Fruit fly (Drosophila melanogaster): ENCODE data around the gene modSP.

The modSP gene

dm6 chr3R:16704226-16704625, 48.8 kb upstream of the modSP start (continued):
- TF ChIP-seq ase (GFP tag; IDR thresholded peaks at IDR 0.05) (peak; percentile 54; the same call in 1 of the 3 replicates), fd102C (GFP tag; optimal IDR thresholded peaks at IDR 0.05) (no peak), Ssrp (tag; optimal IDR thresholded peaks at IDR 0.05) (peak; percentile 4), CG17568 (GFP tag; optimal IDR thresholded peaks at IDR 0.05) (no peak), Dp (GFP tag; optimal IDR thresholded peaks at IDR 0.05) (no peak), h (optimal IDR thresholded peaks at IDR 0.05) (no peak), CG11723 (GFP tag; optimal IDR thresholded peaks at IDR 0.05) (no peak), Taf1 (GFP tag; IDR thresholded peaks at IDR 0.05) (0 out of 2 replicates have a peak, but pooled peaks have one; percentile 11), CG4424 (GFP tag; optimal IDR thresholded peaks at IDR 0.05) (peak; percentile 19), wdn (GFP tag; IDR thresholded peaks at IDR 0.05) (no peak), ssp (GFP tag; IDR thresholded peaks at IDR 0.05) (0 out of 2 replicates have a peak, but pooled peaks have one; percentile 24), MBD-R2 (GFP tag; IDR thresholded peaks at IDR 0.05) (no peak; the same call in 1 of the 2 replicates), Dip3 (GFP tag; optimal IDR thresholded peaks at IDR 0.05) (peak; percentile 55), inv (GFP tag; IDR thresholded peaks at IDR 0.05; ENCODE audit: partially characterized antibody) (no peak), CG1024 (GFP tag; IDR thresholded peaks at IDR 0.05) (0 out of 2 replicates have a peak, but pooled peaks have one; percentile 19), NC2α (GFP tag; optimal IDR thresholded peaks at IDR 0.05) (no peak), sens-2 (GFP tag; IDR thresholded peaks at IDR 0.05) (no peak), fd3F (GFP tag; optimal IDR thresholded peaks at IDR 0.05) (peak; percentile 28), CG10959 (GFP tag; IDR thresholded peaks at IDR 0.05) (no peak), maf-S (GFP tag; optimal IDR thresholded peaks at IDR 0.05) (no peak), CG7372 (GFP tag; IDR thresholded peaks at IDR 0.05) (no peak), CG9797 (GFP tag; optimal IDR thresholded peaks at IDR 0.05) (no peak), PHDP (tag; optimal IDR thresholded peaks at IDR 0.05) (peak; percentile 4), CG31365 (tag; optimal IDR thresholded peaks at IDR 0.05) (no peak), sc (optimal IDR thresholded peaks at IDR 0.05) (no peak), sc (GFP tag; optimal IDR thresholded peaks at IDR 0.05) (no peak), tx (GFP tag; optimal IDR thresholded peaks at IDR 0.05) (peak; percentile 8), Dref (GFP tag; IDR thresholded peaks at IDR 0.05) (no peak), dmrt99B (tag; optimal IDR thresholded peaks at IDR 0.05) (peak; percentile 47), CG6791 (GFP tag; IDR thresholded peaks at IDR 0.05; ENCODE audit: partially characterized antibody) (no peak), stc (GFP tag; IDR thresholded peaks at IDR 0.05) (peak; percentile 40; the same call in 1 of the 2 replicates), nmo (GFP tag; optimal IDR thresholded peaks at IDR 0.05) (peak; percentile 27), hbn (GFP tag; IDR thresholded peaks at IDR 0.05; ENCODE audit: partially characterized antibody) (no peak), CG4707 (GFP tag; optimal IDR thresholded peaks at IDR 0.05) (no peak), CG15514 (GFP tag; optimal IDR thresholded peaks at IDR 0.05) (no peak), CG6175 (GFP tag; IDR thresholded peaks at IDR 0.05) (no peak), CG5180 (GFP tag; optimal IDR thresholded peaks at IDR 0.05) (no peak), ro (GFP tag; IDR thresholded peaks at IDR 0.05) (no peak), ac (GFP tag; optimal IDR thresholded peaks at IDR 0.05) (no peak), CG9609 (GFP tag; optimal IDR thresholded peaks at IDR 0.05) (no peak), CG16779 (GFP tag; IDR thresholded peaks at IDR 0.05) (no peak), CG11093 (GFP tag; IDR thresholded peaks at IDR 0.05) (no peak), zfh2 (GFP tag; optimal IDR thresholded peaks at IDR 0.05) (peak; percentile 43), CG1233 (GFP tag; optimal IDR thresholded peaks at IDR 0.05) (no peak), Drgx (GFP tag; IDR thresholded peaks at IDR 0.05) (no peak), CG14014 (GFP tag; IDR thresholded peaks at IDR 0.05) (0 out of 2 replicates have a peak, but pooled peaks have one; percentile 24), CG18011 (GFP tag; optimal IDR thresholded peaks at IDR 0.05) (no peak), slbo (GFP tag; IDR thresholded peaks at IDR 0.05) (peak; percentile 75), CG7963 (GFP tag; IDR thresholded peaks at IDR 0.05; ENCODE audit: partially characterized antibody) (no peak), CG3065 (GFP tag; optimal IDR thresholded peaks at IDR 0.05) (no peak), vvl (GFP tag; IDR thresholded peaks at IDR 0.05) (peak; percentile 67), abd-A (tag; optimal IDR thresholded peaks at IDR 0.05) (no peak)
